Worm (Caenorhabditis elegans) whole organism, mixed stage, embryonic: Measurements from ENCODE around the gene T24C4.3.

Experiments used
- M03D4.4 ChIP-seq: sonication (generic microtip); optimal IDR thresholded peaks from 2 replicates; lab custom pipeline; 2017; ENCODE audit warnings: mild to moderate bottlenecking, missing genetic modification characterization, missing compliant biosample characterization
- blmp-1 ChIP-seq: fragments of 150-350 bp; optimal IDR thresholded peaks from 2 replicates; lab custom pipeline; 2014; ENCODE audit warnings: missing biosample characterization, missing genetic modification characterization
- ceh-39 ChIP-seq: fragments of 150-350 bp; optimal IDR thresholded peaks from 2 replicates; lab custom pipeline; 2014; ENCODE audit warnings: missing biosample characterization, missing genetic modification characterization
- ceh-43 ChIP-seq: fragments of 200-800 bp; sonication (Bioruptor generic); optimal IDR thresholded peaks from 2 replicates; lab custom pipeline; 2018; ENCODE audit warnings: mild to moderate bottlenecking, missing genetic modification characterization, moderate library complexity, missing compliant biosample characterization
- ceh-83 ChIP-seq: fragments of 200-800 bp; sonication (Bioruptor generic); optimal IDR thresholded peaks from 2 replicates; lab custom pipeline; 2018; ENCODE audit warnings: mild to moderate bottlenecking, missing genetic modification characterization, missing compliant biosample characterization
- ces-1 ChIP-seq: fragments of 150-350 bp; optimal IDR thresholded peaks from 2 replicates; lab custom pipeline; 2014; ENCODE audit warnings: missing biosample characterization, missing genetic modification reagents, missing genetic modification characterization
- cnd-1 ChIP-seq: fragments of 200-800 bp; sonication (Bioruptor generic); optimal IDR thresholded peaks from 2 replicates; lab custom pipeline; 2018; ENCODE audit warnings: mild to moderate bottlenecking, missing genetic modification characterization, missing compliant biosample characterization
- drap-1 ChIP-seq: fragments of 200-800 bp; sonication (Bioruptor generic); optimal IDR thresholded peaks from 3 replicates; lab custom pipeline; 2018; ENCODE audit warnings: mild to moderate bottlenecking, missing genetic modification characterization, missing compliant biosample characterization
- elt-1 ChIP-seq: sonication (generic microtip); optimal IDR thresholded peaks from 2 replicates; lab custom pipeline; 2017; ENCODE audit warnings: missing genetic modification characterization, mild to moderate bottlenecking, missing compliant biosample characterization, antibody characterized with exemption, moderate library complexity, borderline replicate concordance; ENCODE audit not compliant: insufficient read depth
- elt-3 ChIP-seq: fragments of 150-350 bp; optimal IDR thresholded peaks from 2 replicates; lab custom pipeline; 2014; ENCODE audit warnings: missing biosample characterization, missing genetic modification characterization
- flh-1 ChIP-seq: fragments of 200-800 bp; sonication (Bioruptor generic); optimal IDR thresholded peaks from 2 replicates; lab custom pipeline; 2018; ENCODE audit warnings: mild to moderate bottlenecking, missing genetic modification characterization, moderate library complexity, missing compliant biosample characterization
- ham-2 ChIP-seq: fragments of 200-800 bp; sonication (Bioruptor generic); optimal IDR thresholded peaks from 2 replicates; lab custom pipeline; 2018; ENCODE audit warnings: mild to moderate bottlenecking, missing genetic modification characterization, missing compliant biosample characterization
- hlh-1 ChIP-seq: fragments of 150-350 bp; optimal IDR thresholded peaks from 2 replicates; lab custom pipeline; 2014; ENCODE audit warnings: missing biosample characterization, missing genetic modification reagents, missing genetic modification characterization
- lin-13 ChIP-seq: fragments of 150-350 bp; optimal IDR thresholded peaks from 2 replicates; lab custom pipeline; 2014; ENCODE audit warnings: missing biosample characterization, missing genetic modification characterization
- lin-32 ChIP-seq: fragments of 200-800 bp; sonication (Bioruptor generic); optimal IDR thresholded peaks from 2 replicates; lab custom pipeline; 2018; ENCODE audit warnings: mild to moderate bottlenecking, missing genetic modification characterization, missing compliant biosample characterization
- mab-5 ChIP-seq: fragments of 150-350 bp; optimal IDR thresholded peaks from 2 replicates; lab custom pipeline; 2014; ENCODE audit warnings: missing biosample characterization, missing genetic modification characterization
- mep-1 ChIP-seq: fragments of 150-350 bp; optimal IDR thresholded peaks from 2 replicates; lab custom pipeline; 2017; ENCODE audit warnings: missing biosample characterization, missing genetic modification reagents, missing genetic modification characterization, inconsistent platforms
- mls-2 ChIP-seq: sonication (generic microtip); optimal IDR thresholded peaks from 2 replicates; lab custom pipeline; 2016; ENCODE audit warnings: mild to moderate bottlenecking, missing genetic modification characterization, moderate library complexity, missing compliant biosample characterization
- nhr-12 ChIP-seq: fragments of 150-350 bp; optimal IDR thresholded peaks from 2 replicates; lab custom pipeline; 2014; ENCODE audit warnings: missing biosample characterization, missing genetic modification characterization
- nhr-2 ChIP-seq: fragments of 150-350 bp; optimal IDR thresholded peaks from 2 replicates; lab custom pipeline; 2014; ENCODE audit warnings: missing biosample characterization, missing genetic modification characterization
- nhr-237 ChIP-seq: fragments of 150-350 bp; optimal IDR thresholded peaks from 2 replicates; lab custom pipeline; 2014; ENCODE audit warnings: missing biosample characterization, missing genetic modification characterization
- nhr-28 ChIP-seq: fragments of 150-350 bp; optimal IDR thresholded peaks from 2 replicates; lab custom pipeline; 2014; ENCODE audit warnings: missing biosample characterization, missing genetic modification characterization
- nhr-76 ChIP-seq: sonication (generic microtip); optimal IDR thresholded peaks from 2 replicates; lab custom pipeline; 2017; ENCODE audit warnings: missing biosample characterization, missing genetic modification characterization
- pha-4 ChIP-seq: fragments of 150-350 bp; optimal IDR thresholded peaks from 2 replicates; lab custom pipeline; 2018; ENCODE audit warnings: missing biosample characterization, missing genetic modification reagents, missing genetic modification characterization
- snpc-4 ChIP-seq: fragments of 150-350 bp; optimal IDR thresholded peaks from 2 replicates; lab custom pipeline; 2014; ENCODE audit warnings: missing biosample characterization, missing genetic modification characterization
- sptf-1 ChIP-seq: sonication (generic microtip); optimal IDR thresholded peaks from 2 replicates; lab custom pipeline; 2017; ENCODE audit warnings: mild to moderate bottlenecking, missing genetic modification characterization, moderate library complexity, missing compliant biosample characterization
- tbx-8 ChIP-seq: fragments of 200-800 bp; sonication (Bioruptor generic); optimal IDR thresholded peaks from 2 replicates; lab custom pipeline; 2018; ENCODE audit warnings: mild to moderate bottlenecking, missing genetic modification characterization, moderate library complexity, missing compliant biosample characterization
- unc-120 ChIP-seq: sonication (generic microtip); optimal IDR thresholded peaks from 2 replicates; lab custom pipeline; 2017; ENCODE audit warnings: missing genetic modification characterization, missing compliant biosample characterization; ENCODE audit not compliant: poor library complexity, severe bottlenecking
- unc-39 ChIP-seq: fragments of 150-350 bp; optimal IDR thresholded peaks from 2 replicates; lab custom pipeline; 2014; ENCODE audit warnings: missing biosample characterization, missing genetic modification characterization
- unc-62 ChIP-seq: fragments of 150-350 bp; optimal IDR thresholded peaks from 2 replicates; lab custom pipeline; 2014; ENCODE audit warnings: missing biosample characterization, missing genetic modification reagents, missing genetic modification characterization
- zip-8 ChIP-seq: fragments of 150-350 bp; optimal IDR thresholded peaks from 2 replicates; lab custom pipeline; 2014; ENCODE audit warnings: missing biosample characterization, missing genetic modification characterization
- ztf-11 ChIP-seq: fragments of 150-350 bp; optimal IDR thresholded peaks from 2 replicates; lab custom pipeline; 2014; ENCODE audit warnings: missing biosample characterization, missing genetic modification characterization

The T24C4.3 gene

DNA sequence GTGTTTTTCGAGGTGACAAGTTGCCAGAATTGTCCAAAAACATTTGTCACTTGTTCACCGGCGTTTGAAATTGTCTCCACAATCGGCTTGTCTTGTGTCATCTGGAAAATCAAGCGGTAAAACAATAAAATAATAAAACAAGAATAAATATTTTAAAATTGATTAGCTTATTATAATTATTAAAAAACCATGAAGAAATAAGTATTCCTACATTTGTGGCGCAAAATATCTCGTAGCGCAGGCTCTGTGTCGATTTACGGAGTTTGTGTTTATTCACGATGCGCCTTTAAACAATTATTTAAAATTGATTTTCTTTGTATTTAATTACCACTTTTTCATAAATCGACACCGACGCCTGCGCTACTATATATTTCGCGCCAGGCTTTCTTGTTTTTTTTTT lies 20.0 kb downstream of the T24C4.3 start, which contains the start of gene moma-1:
Gene moma-1, minus strand, starts transcription at position 101 of the 400 bp plus-strand sequence.
- TF ChIP-seq elt-3 (no peak), nhr-76 (tag; lab: Kevin White, UChicago) (no peak), nhr-28 (tag; lab: Kevin White, UChicago) (no peak), mab-5 (tag; lab: Kevin White, UChicago) (no peak), zip-8 (tag; lab: Kevin White, UChicago) (no peak), ceh-39 (tag; lab: Kevin White, UChicago) (no peak), ceh-83 (GFP tag; lab: Kevin White, UChicago) (no peak), drap-1 (GFP tag; lab: Kevin White, UChicago) (no peak), mls-2 (tag; lab: Kevin White, UChicago) (no peak), tbx-8 (GFP tag; lab: Kevin White, UChicago) (no peak), M03D4.4 (tag; lab: Kevin White, UChicago) (no peak), lin-13 (tag; lab: Kevin White, UChicago) (no peak), ceh-43 (GFP tag; lab: Kevin White, UChicago) (no peak), flh-1 (GFP tag; lab: Kevin White, UChicago) (no peak), unc-120 (no peak), unc-39 (tag; lab: Kevin White, UChicago) (no peak), sptf-1 (no peak), pha-4 (no peak)

DNA sequence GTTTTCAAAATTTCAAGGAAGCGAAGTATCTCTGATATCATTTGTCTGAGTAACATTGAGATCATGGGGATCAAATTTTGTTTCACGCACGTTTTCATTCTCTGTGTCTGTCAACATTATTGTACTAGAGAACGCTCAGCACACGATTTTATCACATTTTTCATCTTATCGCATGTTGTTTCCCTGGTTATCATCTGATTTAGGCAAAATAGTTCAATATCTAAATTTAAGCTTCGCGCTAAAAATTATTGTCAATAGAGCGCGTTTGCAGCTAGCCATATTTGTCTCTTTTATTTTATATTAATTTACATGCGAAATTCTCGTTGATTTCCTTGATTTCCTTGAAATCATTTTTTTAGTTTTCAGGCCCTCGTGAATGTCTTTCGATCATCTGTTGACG lies 26.8 kb downstream of the T24C4.3 start, which contains the start of gene K02F3.2:
Gene K02F3.2, plus strand, starts transcription at position 357 of the 400 bp plus-strand sequence.
- TF ChIP-seq M03D4.4 (tag; lab: Kevin White, UChicago): no peak
- TF ChIP-seq unc-62 (GFP tag; lab: Kevin White, UChicago): no peak
- no peak for TF ChIP-seq nhr-12 (tag; lab: Kevin White, UChicago)
- TF ChIP-seq nhr-237 (tag; lab: Kevin White, UChicago): no peak
- no peak for TF ChIP-seq drap-1 (GFP tag; lab: Kevin White, UChicago)
- TF ChIP-seq tbx-8 (GFP tag; lab: Kevin White, UChicago): no peak
- TF ChIP-seq lin-32 (GFP tag; lab: Kevin White, UChicago): no peak
- TF ChIP-seq pha-4: no peak
- TF ChIP-seq elt-1 (tag; lab: Kevin White, UChicago): peak; percentile 17
- peak; percentile 58 for TF ChIP-seq ces-1 (GFP tag; lab: Kevin White, UChicago)

DNA sequence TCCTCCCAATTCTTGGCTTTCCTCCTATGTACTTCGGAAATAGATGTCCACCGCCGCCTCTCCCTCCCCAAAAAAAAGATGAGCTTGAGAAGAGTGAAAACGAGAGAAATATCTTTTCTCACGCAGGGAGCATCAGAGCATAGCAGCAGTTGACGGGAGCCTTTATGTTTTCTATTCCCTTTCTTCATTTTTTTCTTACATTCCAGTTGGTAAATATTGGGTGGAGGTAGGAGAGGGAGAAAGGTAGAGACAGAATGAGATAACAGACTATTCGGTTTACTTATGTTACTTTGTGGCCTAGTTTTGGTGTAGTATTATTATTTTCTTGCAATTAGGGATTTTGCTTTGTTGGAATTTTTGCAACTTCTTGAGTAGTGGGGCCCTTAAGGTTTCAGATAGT lies 27.7 kb downstream of the T24C4.3 start:
- TF ChIP-seq hlh-1 (tag; lab: Kevin White, UChicago) (no peak), unc-39 (tag; lab: Kevin White, UChicago) (no peak), ceh-83 (GFP tag; lab: Kevin White, UChicago) (no peak), mep-1 (no peak), flh-1 (GFP tag; lab: Kevin White, UChicago) (no peak), pha-4 (no peak), nhr-2 (tag; lab: Kevin White, UChicago) (no peak), snpc-4 (tag; lab: Kevin White, UChicago) (no peak), mab-5 (tag; lab: Kevin White, UChicago) (no peak), cnd-1 (tag; lab: Kevin White, UChicago) (no peak), elt-3 (no peak), unc-62 (GFP tag; lab: Kevin White, UChicago) (no peak), ham-2 (GFP tag; lab: Kevin White, UChicago) (no peak), tbx-8 (GFP tag; lab: Kevin White, UChicago) (no peak), nhr-28 (tag; lab: Kevin White, UChicago) (no peak), nhr-237 (tag; lab: Kevin White, UChicago) (no peak)

DNA sequence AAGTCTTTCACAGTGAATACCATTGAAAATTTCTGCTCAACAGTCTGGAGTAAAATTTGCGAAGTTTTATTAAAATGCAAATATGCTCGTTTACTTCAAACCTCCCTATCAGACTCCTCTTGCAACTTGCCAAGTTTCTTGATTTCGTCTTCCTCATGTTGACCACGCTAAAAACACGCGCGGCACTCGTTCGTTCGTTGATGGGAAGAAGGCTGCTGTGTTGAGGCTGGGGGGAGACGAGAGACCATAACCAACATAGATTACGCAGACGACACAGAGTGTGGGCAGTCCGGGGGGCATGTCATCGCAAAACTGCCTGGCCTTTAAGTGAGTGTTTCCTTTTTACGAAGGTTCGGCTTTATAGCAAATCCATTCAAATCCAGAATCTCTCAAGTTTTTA lies 28.3 kb downstream of the T24C4.3 start:
- TF ChIP-seq ces-1 (GFP tag; lab: Kevin White, UChicago) (no peak), mep-1 (no peak), blmp-1 (no peak), elt-1 (tag; lab: Kevin White, UChicago) (no peak), lin-32 (GFP tag; lab: Kevin White, UChicago) (no peak), ztf-11 (tag; lab: Kevin White, UChicago) (peak; percentile 14), mls-2 (tag; lab: Kevin White, UChicago) (peak; percentile 17), ham-2 (GFP tag; lab: Kevin White, UChicago) (no peak), cnd-1 (tag; lab: Kevin White, UChicago) (no peak), mab-5 (tag; lab: Kevin White, UChicago) (no peak), lin-13 (tag; lab: Kevin White, UChicago) (no peak), ceh-39 (tag; lab: Kevin White, UChicago) (no peak)
